Fruit fly (Drosophila melanogaster): ENCODE measurements around the gene MED30.
A peak's percentile ranks its signal among the peaks of the same experiment; 100 is the strongest.

The MED30 gene

DNA sequence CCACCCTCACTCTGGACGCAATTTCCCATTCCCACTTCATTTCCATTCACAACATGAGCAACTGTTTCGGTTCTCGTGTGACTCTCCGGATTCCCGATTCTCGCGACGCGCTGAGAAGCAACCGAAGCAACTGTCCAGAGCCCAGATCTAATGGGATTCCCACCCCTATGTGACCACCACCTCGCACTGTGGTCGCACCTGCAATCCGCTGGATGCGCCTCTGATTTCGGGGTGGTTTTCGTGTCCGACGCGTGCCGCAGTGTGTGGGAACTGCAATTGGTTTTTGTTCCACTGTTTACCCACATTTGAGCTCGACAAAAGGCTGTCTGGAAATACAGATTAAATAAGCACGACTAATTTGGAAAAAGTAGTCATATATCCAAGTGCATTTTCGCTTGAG, 22.0 kb upstream of the MED30 start:
- TF ChIP-seq esn (GFP tag; optimal IDR thresholded peaks at IDR 0.05) (no peak), CG10669 (GFP tag; optimal IDR thresholded peaks at IDR 0.05) (no peak), CG31627 (GFP tag; optimal IDR thresholded peaks at IDR 0.05) (no peak), Met (GFP tag; optimal IDR thresholded peaks at IDR 0.05) (no peak), CG8319 (GFP tag; optimal IDR thresholded peaks at IDR 0.05) (no peak), spab (GFP tag; optimal IDR thresholded peaks at IDR 0.05) (no peak), CG6792 (GFP tag; optimal IDR thresholded peaks at IDR 0.05) (no peak), CG7368 (GFP tag; optimal IDR thresholded peaks at IDR 0.05) (no peak), CG4318 (GFP tag; optimal IDR thresholded peaks at IDR 0.05) (no peak)

DNA sequence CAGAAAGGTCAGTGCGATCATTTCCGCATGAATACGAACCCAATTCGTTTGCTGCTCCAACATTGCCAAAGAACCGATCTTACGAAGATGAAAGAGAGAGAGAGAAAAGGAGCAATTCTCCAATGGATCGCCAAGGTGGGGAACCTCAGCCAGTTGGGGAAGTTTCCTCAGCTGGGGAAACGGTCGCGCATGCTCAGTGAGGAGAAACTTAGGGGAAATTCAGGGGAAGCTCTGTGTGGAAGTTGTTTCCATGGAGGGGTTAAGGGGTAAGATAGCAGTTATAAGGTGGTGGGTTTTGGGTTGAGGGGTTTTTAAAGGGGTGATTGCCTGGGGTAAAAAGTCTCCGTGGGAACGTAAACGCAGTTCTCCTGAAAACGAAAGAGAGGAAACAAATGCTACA, 19.4 kb upstream of the MED30 start:
- TF ChIP-seq Hr38 (GFP tag; optimal IDR thresholded peaks at IDR 0.05) (no peak), CG1621 (tag; optimal IDR thresholded peaks at IDR 0.05) (no peak), fd59A (GFP tag; optimal IDR thresholded peaks at IDR 0.05) (no peak), dsx (GFP tag; optimal IDR thresholded peaks at IDR 0.05; ENCODE audit: poor library complexity, severe bottlenecking) (peak; percentile 59)

DNA sequence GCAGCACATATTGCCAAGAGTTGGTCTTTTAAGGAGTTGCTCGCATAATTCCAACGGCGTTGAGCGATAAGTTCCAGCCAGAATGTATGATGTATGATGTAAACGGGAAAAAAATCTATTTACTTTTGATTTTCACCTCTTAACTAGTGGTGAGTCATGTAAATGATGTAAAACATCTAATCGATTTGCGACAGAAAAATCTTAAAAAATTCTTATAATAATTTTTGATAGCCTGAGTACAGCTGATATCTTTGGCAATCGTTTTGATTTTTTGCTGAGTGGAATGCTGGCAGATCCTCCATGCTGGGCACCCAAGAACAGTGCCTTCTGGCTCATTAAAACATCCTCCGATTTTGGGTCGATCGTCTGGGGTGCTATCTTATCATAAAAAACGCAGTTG, 12.7 kb upstream of the MED30 start:
- TF ChIP-seq CG3919 (GFP tag; optimal IDR thresholded peaks at IDR 0.05) (peak; percentile 14), CG10669 (GFP tag; optimal IDR thresholded peaks at IDR 0.05) (peak; percentile 15), topi (GFP tag; optimal IDR thresholded peaks at IDR 0.05) (peak; percentile 42), Smox (GFP tag; optimal IDR thresholded peaks at IDR 0.05) (peak; percentile 41), CG31627 (GFP tag; optimal IDR thresholded peaks at IDR 0.05) (peak; percentile 38), Eip78C (GFP tag) (peak; percentile 58), fd59A (GFP tag; optimal IDR thresholded peaks at IDR 0.05) (no peak), OdsH (GFP tag; optimal IDR thresholded peaks at IDR 0.05) (no peak), Met (GFP tag; optimal IDR thresholded peaks at IDR 0.05) (peak; percentile 54), Eip93F (GFP tag; optimal IDR thresholded peaks at IDR 0.05) (no peak), dac (GFP tag; optimal IDR thresholded peaks at IDR 0.05) (no peak), Sox15 (GFP tag; optimal IDR thresholded peaks at IDR 0.05) (no peak), vri (GFP tag; optimal IDR thresholded peaks at IDR 0.05) (peak; percentile 4), Blimp-1 (GFP tag; optimal IDR thresholded peaks at IDR 0.05) (no peak), dsx (GFP tag; optimal IDR thresholded peaks at IDR 0.05; ENCODE audit: poor library complexity, severe bottlenecking) (no peak), CG32006 (GFP tag; optimal IDR thresholded peaks at IDR 0.05) (no peak), Ets96B (tag; optimal IDR thresholded peaks at IDR 0.05) (peak; percentile 25), pdm3 (GFP tag; optimal IDR thresholded peaks at IDR 0.05) (peak; percentile 11), cyc (GFP tag; optimal IDR thresholded peaks at IDR 0.05) (peak; percentile 12), CG7368 (GFP tag; optimal IDR thresholded peaks at IDR 0.05) (no peak), CG6808 (GFP tag; optimal IDR thresholded peaks at IDR 0.05) (peak; percentile 7), Sox102F (GFP tag; optimal IDR thresholded peaks at IDR 0.05) (peak; percentile 34), Sox14 (GFP tag; optimal IDR thresholded peaks at IDR 0.05) (peak; percentile 8), Hr39 (GFP tag; optimal IDR thresholded peaks at IDR 0.05) (peak; percentile 36), fkh (GFP tag; optimal IDR thresholded peaks at IDR 0.05) (no peak), fd85E (GFP tag; optimal IDR thresholded peaks at IDR 0.05) (no peak), net (GFP tag; optimal IDR thresholded peaks at IDR 0.05) (no peak), CG1621 (tag; optimal IDR thresholded peaks at IDR 0.05) (no peak), lz (GFP tag; optimal IDR thresholded peaks at IDR 0.05) (peak; percentile 22), svp (GFP tag) (peak; percentile 72), esn (GFP tag; optimal IDR thresholded peaks at IDR 0.05) (peak; percentile 53), CG11902 (GFP tag; optimal IDR thresholded peaks at IDR 0.05) (no peak), Eip75B (GFP tag; optimal IDR thresholded peaks at IDR 0.05) (no peak)

Measured in whole organism, prepupa.